Fruit fly (Drosophila melanogaster) whole organism, embryonic: ENCODE data around the gene UbcE2M.

ENCODE experiments used
- Aef1 ChIP-seq: fragments of 200-800 bp; sonication (Bioruptor generic); IDR thresholded peaks from 3 replicates; pipeline ENCODE4 v1.3.6; 2022; ENCODE audit warnings: missing biosample characterization, missing genetic modification characterization
- Antp ChIP-seq: fragments of 200-800 bp; sonication (Bioruptor generic); optimal IDR thresholded peaks from 3 replicates; lab custom pipeline; 2016; ENCODE audit warnings: missing biosample characterization, missing genetic modification characterization
- Bteb2 ChIP-seq: fragments of 200-800 bp; sonication (Bioruptor generic); optimal IDR thresholded peaks from 2 replicates; lab custom pipeline; 2016; ENCODE audit warnings: missing biosample characterization, missing genetic modification characterization
- CG10366 ChIP-seq: fragments of 200-800 bp; sonication (Bioruptor generic); IDR thresholded peaks from 2 replicates; pipeline ENCODE4 v1.3.6; 2022; ENCODE audit warnings: missing biosample characterization, missing genetic modification characterization
- CG10959 ChIP-seq: fragments of 200-800 bp; sonication (Bioruptor generic); IDR thresholded peaks from 2 replicates; pipeline ENCODE4 v1.3.6; 2022; ENCODE audit warnings: missing biosample characterization, missing genetic modification characterization
- CG11085 ChIP-seq: fragments of 200-800 bp; sonication (Bioruptor generic); IDR thresholded peaks from 2 replicates; pipeline ENCODE4 v1.3.6; 2022; ENCODE audit warnings: missing biosample characterization, missing genetic modification characterization
- CG11695 ChIP-seq: fragments of 200-800 bp; sonication (Bioruptor generic); IDR thresholded peaks from 3 replicates; pipeline ENCODE4 v1.3.6; 2022; ENCODE audit warnings: missing biosample characterization, missing genetic modification characterization
- CG13123 ChIP-seq: fragments of 200-800 bp; sonication (Bioruptor generic); optimal IDR thresholded peaks from 2 replicates; lab custom pipeline; 2016; ENCODE audit warnings: missing biosample characterization, missing genetic modification characterization
- CG13287 ChIP-seq: fragments of 200-800 bp; sonication (Bioruptor generic); IDR thresholded peaks from 2 replicates; pipeline ENCODE4 v1.3.6; 2022; ENCODE audit warnings: missing biosample characterization, missing genetic modification characterization; ENCODE audit not compliant: partially characterized antibody
- CG1529 ChIP-seq: fragments of 200-800 bp; sonication (Bioruptor generic); optimal IDR thresholded peaks from 3 replicates; lab custom pipeline; 2018; ENCODE audit warnings: missing biosample characterization, missing genetic modification characterization
- CG3163 ChIP-seq: fragments of 200-800 bp; sonication (Bioruptor generic); optimal IDR thresholded peaks from 3 replicates; lab custom pipeline; 2016; ENCODE audit warnings: missing biosample characterization, missing genetic modification characterization
- CG32767 ChIP-seq: fragments of 200-800 bp; sonication (Bioruptor generic); IDR thresholded peaks from 2 replicates; pipeline ENCODE4 v1.3.6; 2022; ENCODE audit warnings: missing biosample characterization, missing genetic modification characterization
- CG3995 ChIP-seq: fragments of 200-800 bp; sonication (Bioruptor generic); optimal IDR thresholded peaks from 3 replicates; lab custom pipeline; 2016; ENCODE audit warnings: missing biosample characterization, missing genetic modification characterization
- CG4282 ChIP-seq: fragments of 200-800 bp; sonication (Bioruptor generic); optimal IDR thresholded peaks from 2 replicates; lab custom pipeline; 2016; ENCODE audit warnings: missing biosample characterization, missing genetic modification characterization
- CG4360 ChIP-seq: fragments of 200-800 bp; sonication (Bioruptor generic); IDR thresholded peaks from 2 replicates; pipeline ENCODE4 v1.3.6; 2022; ENCODE audit warnings: missing biosample characterization, missing genetic modification characterization
- CG43689 ChIP-seq: fragments of 200-800 bp; sonication (Bioruptor generic); IDR thresholded peaks from 2 replicates; pipeline ENCODE4 v1.3.6; 2022; ENCODE audit warnings: missing biosample characterization, missing genetic modification characterization
- CG4617 ChIP-seq: fragments of 200-800 bp; sonication (Bioruptor generic); optimal IDR thresholded peaks from 3 replicates; lab custom pipeline; 2016; ENCODE audit warnings: missing biosample characterization, missing genetic modification characterization, borderline replicate concordance
- CG4730 ChIP-seq: fragments of 200-800 bp; sonication (Bioruptor generic); IDR thresholded peaks from 2 replicates; pipeline ENCODE4 v1.3.6; 2022; ENCODE audit warnings: missing biosample characterization, missing genetic modification characterization
- CTCF ChIP-seq: fragments of 200-800 bp; sonication (Bioruptor generic); optimal IDR thresholded peaks from 2 replicates; lab custom pipeline; 2017; ENCODE audit warnings: missing biosample characterization, mild to moderate bottlenecking, missing genetic modification characterization, moderate library complexity
- Camta ChIP-seq: fragments of 200-800 bp; sonication (Bioruptor generic); optimal IDR thresholded peaks from 2 replicates; lab custom pipeline; 2016; ENCODE audit warnings: missing biosample characterization, missing genetic modification characterization
- Dad ChIP-seq: fragments of 200-800 bp; sonication (Bioruptor generic); optimal IDR thresholded peaks from 3 replicates; lab custom pipeline; 2016; ENCODE audit warnings: missing biosample characterization, missing genetic modification characterization
- Dip3 ChIP-seq: fragments of 200-800 bp; sonication (Bioruptor generic); optimal IDR thresholded peaks from 3 replicates; lab custom pipeline; 2016; ENCODE audit warnings: missing biosample characterization, missing genetic modification characterization
- Hand ChIP-seq: fragments of 200-800 bp; sonication (Bioruptor generic); optimal IDR thresholded peaks from 2 replicates; lab custom pipeline; 2017; ENCODE audit warnings: mild to moderate bottlenecking, missing biosample characterization, missing genetic modification reagents, missing genetic modification characterization
- MTF-1 ChIP-seq: fragments of 200-800 bp; sonication (Bioruptor generic); optimal IDR thresholded peaks from 2 replicates; lab custom pipeline; 2018; ENCODE audit warnings: missing biosample characterization, mild to moderate bottlenecking, missing genetic modification characterization, borderline replicate concordance
- Max ChIP-seq: fragments of 200-800 bp; sonication (Bioruptor generic); optimal IDR thresholded peaks from 2 replicates; lab custom pipeline; 2016; ENCODE audit warnings: missing biosample characterization, mild to moderate bottlenecking, missing genetic modification characterization
- Spps ChIP-seq: fragments of 200-800 bp; sonication (Bioruptor generic); optimal IDR thresholded peaks from 2 replicates; lab custom pipeline; 2018; ENCODE audit warnings: missing biosample characterization, mild to moderate bottlenecking, missing genetic modification characterization
- Xbp1 ChIP-seq: fragments of 200-800 bp; sonication (Bioruptor generic); optimal IDR thresholded peaks from 3 replicates; lab custom pipeline; 2016; ENCODE audit warnings: missing biosample characterization, mild to moderate bottlenecking, missing genetic modification characterization
- abd-A ChIP-seq: fragments of 200-800 bp; sonication (Bioruptor generic); optimal IDR thresholded peaks from 3 replicates; lab custom pipeline; 2019; ENCODE audit warnings: missing biosample characterization, mild to moderate bottlenecking, missing genetic modification characterization, moderate library complexity
- aop ChIP-seq: fragments of 200-800 bp; sonication (Bioruptor generic); IDR thresholded peaks from 2 replicates; pipeline ENCODE4 v1.3.6; 2022; ENCODE audit warnings: missing biosample characterization, missing genetic modification characterization
- az2 ChIP-seq: fragments of 200-800 bp; sonication (Bioruptor generic); optimal IDR thresholded peaks from 3 replicates; lab custom pipeline; 2016; ENCODE audit warnings: missing biosample characterization, missing genetic modification characterization
- cwo ChIP-seq: fragments of 200-800 bp; sonication (Bioruptor generic); optimal IDR thresholded peaks from 3 replicates; lab custom pipeline; 2017; ENCODE audit warnings: missing biosample characterization, missing genetic modification characterization, mild to moderate bottlenecking, moderate library complexity, missing genetic modification reagents
- da ChIP-seq: fragments of 200-800 bp; sonication (Bioruptor generic); optimal IDR thresholded peaks from 2 replicates; lab custom pipeline; 2016; ENCODE audit warnings: missing biosample characterization, missing genetic modification characterization
- disco-r ChIP-seq: fragments of 200-800 bp; sonication (Bioruptor generic); optimal IDR thresholded peaks from 2 replicates; lab custom pipeline; 2016; ENCODE audit warnings: missing biosample characterization, missing genetic modification characterization
- dpn ChIP-seq, 2 experiments: fragments of 200-800 bp; sonication (Bioruptor generic); optimal IDR thresholded peaks; 3 replicates each; lab custom pipeline; 2016; ENCODE audit warnings: missing biosample characterization in 2 of 2, missing genetic modification characterization in 2 of 2
- fd64A ChIP-seq: fragments of 200-800 bp; sonication (Bioruptor generic); optimal IDR thresholded peaks from 3 replicates; lab custom pipeline; 2018; ENCODE audit warnings: missing biosample characterization, mild to moderate bottlenecking, missing genetic modification characterization
- ftz-f1 ChIP-seq: fragments of 200-800 bp; sonication (Bioruptor generic); optimal IDR thresholded peaks from 2 replicates; lab custom pipeline; 2016; ENCODE audit warnings: missing biosample characterization, missing genetic modification characterization
- gt ChIP-seq: fragments of 200-800 bp; sonication (Bioruptor generic); IDR thresholded peaks from 2 replicates; pipeline ENCODE4 v1.3.6; 2022; ENCODE audit warnings: missing biosample characterization, missing genetic modification characterization
- klu ChIP-seq: fragments of 200-800 bp; sonication (Bioruptor generic); IDR thresholded peaks from 2 replicates; pipeline ENCODE4 v1.3.6; 2022; ENCODE audit warnings: missing biosample characterization, missing genetic modification characterization
- mld ChIP-seq: fragments of 200-800 bp; sonication (Bioruptor generic); IDR thresholded peaks from 3 replicates; pipeline ENCODE4 v1.3.6; 2022; ENCODE audit warnings: missing biosample characterization, missing genetic modification characterization; ENCODE audit not compliant: partially characterized antibody
- nau ChIP-seq: fragments of 200-800 bp; sonication (Bioruptor generic); optimal IDR thresholded peaks from 3 replicates; lab custom pipeline; 2017; ENCODE audit warnings: missing biosample characterization, mild to moderate bottlenecking, missing genetic modification characterization, missing genetic modification reagents
- p53 ChIP-seq: fragments of 200-800 bp; sonication (Bioruptor generic); optimal IDR thresholded peaks from 2 replicates; lab custom pipeline; 2016; ENCODE audit warnings: missing biosample characterization, missing genetic modification characterization
- pita ChIP-seq: fragments of 200-800 bp; sonication (Bioruptor generic); optimal IDR thresholded peaks from 2 replicates; lab custom pipeline; 2017; ENCODE audit warnings: missing biosample characterization, mild to moderate bottlenecking, missing genetic modification characterization
- pnt ChIP-seq: fragments of 200-800 bp; sonication (Bioruptor generic); optimal IDR thresholded peaks from 3 replicates; lab custom pipeline; 2016; ENCODE audit warnings: missing biosample characterization, missing genetic modification characterization
- pzg ChIP-seq: fragments of 200-800 bp; sonication (Bioruptor generic); optimal IDR thresholded peaks from 3 replicates; lab custom pipeline; 2018; ENCODE audit warnings: missing biosample characterization, mild to moderate bottlenecking, missing genetic modification characterization, moderate library complexity
- sens-2 ChIP-seq: fragments of 200-800 bp; sonication (Bioruptor generic); IDR thresholded peaks from 2 replicates; pipeline ENCODE4 v1.3.6; 2022; ENCODE audit warnings: missing biosample characterization, missing genetic modification characterization
- shn ChIP-seq: fragments of 200-800 bp; sonication (Bioruptor generic); optimal IDR thresholded peaks from 3 replicates; lab custom pipeline; 2016; ENCODE audit warnings: missing biosample characterization, missing genetic modification characterization
- tgo ChIP-seq: fragments of 200-800 bp; sonication (Bioruptor generic); IDR thresholded peaks from 3 replicates; pipeline ENCODE4 v1.3.6; 2022; ENCODE audit warnings: missing biosample characterization, missing genetic modification characterization
- vfl ChIP-seq: fragments of 200-800 bp; sonication (Bioruptor generic); optimal IDR thresholded peaks from 2 replicates; lab custom pipeline; 2016; ENCODE audit warnings: missing biosample characterization, missing genetic modification characterization
- vvl ChIP-seq: fragments of 200-800 bp; sonication (Bioruptor generic); IDR thresholded peaks from 2 replicates; pipeline ENCODE4 v1.3.6; 2022; ENCODE audit warnings: missing biosample characterization, missing genetic modification characterization
- zen ChIP-seq: fragments of 200-800 bp; sonication (Bioruptor generic); optimal IDR thresholded peaks from 3 replicates; lab custom pipeline; 2018; ENCODE audit warnings: missing biosample characterization, mild to moderate bottlenecking, missing genetic modification characterization, moderate library complexity

Gene UbcE2M

DNA sequence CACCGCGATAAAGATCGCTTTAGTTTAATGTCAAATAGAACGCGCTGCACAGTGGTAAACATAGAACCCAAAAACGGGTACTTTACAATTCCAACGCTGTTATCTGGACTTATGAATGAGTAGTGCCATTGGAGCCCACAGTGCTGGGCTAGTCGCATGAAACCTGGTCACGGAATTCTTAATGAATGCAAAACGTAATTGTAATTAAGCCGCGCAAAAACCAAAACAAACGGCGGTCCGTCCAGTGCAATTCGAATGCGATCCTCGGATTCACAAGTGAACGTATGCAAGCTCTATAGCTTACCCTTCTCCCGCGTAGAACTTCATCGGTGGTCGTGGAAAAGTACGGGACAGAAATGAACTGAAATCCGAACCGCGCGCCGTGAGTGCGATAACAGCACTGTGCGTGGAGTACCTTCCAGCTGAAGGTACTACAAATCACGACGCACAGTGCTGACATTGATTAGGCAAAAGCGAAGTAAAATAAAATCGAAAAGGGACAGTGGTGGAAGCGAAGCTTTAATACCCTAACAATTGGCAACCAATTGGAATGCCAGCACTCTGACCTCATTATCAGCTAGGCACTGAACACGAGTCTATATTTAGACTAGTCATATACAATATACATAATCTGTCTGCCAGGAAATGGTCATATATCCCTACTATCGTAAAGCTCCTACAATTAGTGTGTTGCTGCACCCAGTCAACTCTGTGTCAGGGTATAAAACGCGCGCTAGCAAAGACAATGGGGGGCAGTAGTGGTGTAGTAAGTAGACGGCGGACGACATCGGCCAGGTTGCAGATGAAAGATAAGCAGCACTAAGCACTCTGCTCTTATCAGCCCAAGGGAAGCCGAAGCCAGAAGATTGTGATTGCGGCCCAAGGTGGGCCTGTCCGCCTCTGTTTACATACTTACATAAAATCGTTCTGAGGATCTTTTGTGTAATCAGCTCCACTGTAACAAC is 12.2 kb downstream of the UbcE2M start (continued):
- no peak for TF ChIP-seq pita
- TF ChIP-seq CG32767 (GFP tag; lab: Robert Waterston, UW) = no peak
- peak; percentile 25 for TF ChIP-seq CG3163 (GFP tag; lab: Kevin White, UChicago)
- no peak for TF ChIP-seq CG13287 (GFP tag; lab: Robert Waterston, UW)
- TF ChIP-seq CG4360 (GFP tag; lab: Robert Waterston, UW) = no peak
- TF ChIP-seq Camta = peak; percentile 12
- peak; percentile 86 for TF ChIP-seq sens-2
- TF ChIP-seq nau (GFP tag; lab: Kevin White, UChicago) = no peak
- no peak for TF ChIP-seq CG43689 (GFP tag; lab: Robert Waterston, UW)
- TF ChIP-seq dpn (GFP tag; optimal IDR thresholded peaks at IDR 0.05; lab: Kevin White, UChicago) = peak; percentile 38 to 48
- TF ChIP-seq Aef1 (GFP tag; lab: Robert Waterston, UW) = peak; percentile 51
- peak; percentile 68 for TF ChIP-seq CG3995 (GFP tag; lab: Kevin White, UChicago)
- TF ChIP-seq CG4730 = peak; percentile 42; the same call in 1 of the 2 replicates
- TF ChIP-seq shn = peak; percentile 65
- peak; percentile 79 for TF ChIP-seq cwo (GFP tag; lab: Kevin White, UChicago)
- peak; percentile 18 for TF ChIP-seq p53 (GFP tag; lab: Kevin White, UChicago)
- TF ChIP-seq az2 (GFP tag; lab: Kevin White, UChicago) = peak; percentile 38
- TF ChIP-seq Antp (GFP tag; lab: Kevin White, UChicago) = peak; percentile 50
- peak; percentile 2 for TF ChIP-seq CG1529
- TF ChIP-seq vvl (GFP tag; lab: Robert Waterston, UW) = 0 out of 2 replicates have a peak, but pooled peaks have one; percentile 44
- TF ChIP-seq CG10959 (GFP tag; lab: Robert Waterston, UW) = no peak
- TF ChIP-seq Xbp1 (GFP tag; lab: Kevin White, UChicago) = peak; percentile 56
- TF ChIP-seq CG10366 (GFP tag; lab: Robert Waterston, UW) = peak; percentile 41; the same call in 1 of the 2 replicates
- no peak for TF ChIP-seq CG11085 (GFP tag; lab: Robert Waterston, UW)
- peak; percentile 32 for TF ChIP-seq vfl (GFP tag; lab: Kevin White, UChicago)
- no peak for TF ChIP-seq da
- no peak for TF ChIP-seq abd-A (tag; lab: Kevin White, UChicago)
- TF ChIP-seq MTF-1 (GFP tag; lab: Kevin White, UChicago) = no peak
- TF ChIP-seq zen (tag; lab: Kevin White, UChicago) = no peak
- no peak for TF ChIP-seq mld (GFP tag; lab: Robert Waterston, UW)
- TF ChIP-seq Max (GFP tag; lab: Kevin White, UChicago) = peak; percentile 24
- TF ChIP-seq CG13123 (GFP tag; lab: Kevin White, UChicago) = no peak
- peak; percentile 3 for TF ChIP-seq pnt (GFP tag; lab: Kevin White, UChicago)
- TF ChIP-seq disco-r (GFP tag; lab: Kevin White, UChicago) = peak; percentile 21
- TF ChIP-seq aop (GFP tag; lab: Robert Waterston, UW) = no peak
- peak; percentile 51 for TF ChIP-seq tgo (GFP tag; lab: Robert Waterston, UW)
- no peak for TF ChIP-seq pzg (GFP tag; lab: Kevin White, UChicago)
- no peak for TF ChIP-seq CTCF
- no peak for TF ChIP-seq Dad (GFP tag; lab: Kevin White, UChicago)
- no peak for TF ChIP-seq CG4617 (GFP tag; lab: Kevin White, UChicago)
- peak; percentile 64 for TF ChIP-seq ftz-f1 (GFP tag; lab: Kevin White, UChicago)
- 0 out of 3 replicates have a peak, but pooled peaks have one; percentile 34 for TF ChIP-seq CG11695 (GFP tag; lab: Robert Waterston, UW)
- no peak for TF ChIP-seq Bteb2 (GFP tag; lab: Kevin White, UChicago)
- TF ChIP-seq Hand = no peak
- TF ChIP-seq Dip3 (GFP tag; lab: Kevin White, UChicago) = peak; percentile 58
- TF ChIP-seq fd64A = peak; percentile 5
- no peak for TF ChIP-seq Spps
- TF ChIP-seq gt (GFP tag; lab: Robert Waterston, UW) = no peak
- TF ChIP-seq klu (GFP tag; lab: Robert Waterston, UW) = 0 out of 2 replicates have a peak, but pooled peaks have one; percentile 13
- no peak for TF ChIP-seq CG4282
